Worm (Caenorhabditis elegans): ENCODE results near the gene Y71H2AM.29.

The Y71H2AM.29 gene

DNA sequence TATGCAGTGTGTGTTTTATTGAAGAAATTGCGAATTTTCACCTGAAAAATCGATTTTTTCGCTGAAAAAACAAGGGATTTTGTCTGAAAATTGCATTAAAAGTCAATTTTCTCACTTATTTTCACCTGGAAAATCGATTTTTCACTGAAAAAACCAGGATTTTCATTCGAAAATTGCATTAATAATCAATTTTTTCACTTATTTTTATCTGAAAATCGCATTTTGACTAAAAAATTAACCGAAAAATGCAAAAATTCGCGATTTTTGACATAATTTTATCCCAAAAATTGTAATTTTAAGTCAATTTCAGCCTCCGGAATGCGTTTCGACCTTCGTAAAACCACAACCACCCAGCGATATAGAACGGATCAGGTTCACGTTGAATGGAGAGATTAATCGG is at the start of gene Y71H2AM.29:
Gene Y71H2AM.29 (plus strand): TSS at position 301 of the 400 bp plus-strand sequence.
- TF ChIP-seq ama-1 (optimal IDR thresholded peaks at IDR 0.05) (no peak), hnd-1 (tag; optimal IDR thresholded peaks at IDR 0.05) (no peak), B0310.2 (tag; optimal IDR thresholded peaks at IDR 0.05) (no peak), ceh-36 (tag; optimal IDR thresholded peaks at IDR 0.05) (no peak), F13C5.2 (tag; optimal IDR thresholded peaks at IDR 0.05) (no peak)

DNA sequence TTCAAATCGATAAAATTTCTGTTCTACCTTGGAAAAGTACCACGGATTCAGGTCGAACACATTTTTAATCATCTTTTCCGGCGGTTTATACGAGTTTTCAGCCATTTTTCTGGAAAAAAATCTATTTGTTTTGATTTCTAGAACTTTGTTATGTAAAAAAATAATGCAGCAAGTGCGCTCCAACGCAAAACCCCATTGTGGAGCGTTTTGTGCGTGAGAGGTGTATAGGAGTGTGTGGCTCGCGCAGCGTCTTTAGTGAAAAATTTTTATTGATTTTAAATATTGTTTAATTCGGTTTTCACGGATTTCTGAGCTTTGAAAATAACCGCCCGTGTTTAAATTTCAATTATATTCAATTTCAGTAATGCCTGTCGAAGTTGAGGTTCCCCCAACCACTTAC is 46.7 kb upstream of the Y71H2AM.29 start, which contains the start of gene Y71H2AM.20:
Gene Y71H2AM.20 (minus strand): TSS at position 109 of the 400 bp plus-strand sequence.
- TF ChIP-seq tra-4 (tag; optimal IDR thresholded peaks at IDR 0.05) (peak; percentile 5), hmg-4 (GFP tag; optimal IDR thresholded peaks at IDR 0.05) (peak; percentile 28), hnd-1 (tag; optimal IDR thresholded peaks at IDR 0.05) (no peak), flt-1 (GFP tag; IDR thresholded peaks at IDR 0.05) (0 out of 2 replicates have a peak, but pooled peaks have one; percentile 53), ets-7 (tag; optimal IDR thresholded peaks at IDR 0.05) (no peak), F13C5.2 (tag; optimal IDR thresholded peaks at IDR 0.05) (peak; percentile 87), aly-1 (tag; optimal IDR thresholded peaks at IDR 0.05) (no peak), ama-1 (optimal IDR thresholded peaks at IDR 0.05) (no peak), tbx-11 (GFP tag; IDR thresholded peaks at IDR 0.05) (0 out of 2 replicates have a peak, but pooled peaks have one; percentile 38), pes-1 (GFP tag; IDR thresholded peaks at IDR 0.05) (peak; percentile 73), tbx-37 (GFP tag; conservative IDR thresholded peaks at IDR 0.05) (peak; percentile 37; the same call in 1 of the 2 replicates), scrt-1 (GFP tag; IDR thresholded peaks at IDR 0.05) (0 out of 2 replicates have a peak, but pooled peaks have one; percentile 55), hmbx-1 (tag; optimal IDR thresholded peaks at IDR 0.05) (no peak), B0310.2 (tag; optimal IDR thresholded peaks at IDR 0.05) (peak; percentile 44), sea-1 (GFP tag; conservative IDR thresholded peaks at IDR 0.05) (peak; percentile 72), ceh-36 (tag; optimal IDR thresholded peaks at IDR 0.05) (peak; percentile 58), ceh-13 (GFP tag; optimal IDR thresholded peaks at IDR 0.05) (no peak)

DNA sequence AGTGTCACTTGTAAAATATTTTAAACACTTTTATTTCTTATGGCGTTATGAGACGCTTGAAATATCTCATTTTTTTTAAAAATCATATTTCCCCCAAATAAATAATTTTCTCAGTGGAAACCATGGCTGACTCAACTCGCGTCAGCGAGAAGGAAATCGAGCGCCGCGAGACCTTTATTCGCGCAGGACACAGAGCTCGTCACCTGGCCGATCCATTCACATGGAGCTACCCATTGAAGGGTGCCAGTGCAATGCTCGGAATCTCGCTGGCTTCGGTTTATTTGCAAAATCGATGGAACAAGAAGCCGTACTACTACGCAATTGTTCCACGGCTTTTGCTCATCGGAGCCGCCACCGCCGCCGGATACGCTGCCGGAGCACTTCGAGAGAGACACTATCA is 45.8 kb upstream of the Y71H2AM.29 start, which contains the start of gene nduc-2:
Gene nduc-2 (plus strand): TSS at position 113 of the 400 bp plus-strand sequence.
- TF ChIP-seq hmbx-1 (tag; optimal IDR thresholded peaks at IDR 0.05) (no peak), ama-1 (optimal IDR thresholded peaks at IDR 0.05) (no peak), aly-1 (tag; optimal IDR thresholded peaks at IDR 0.05) (no peak), ceh-36 (tag; optimal IDR thresholded peaks at IDR 0.05) (no peak), tra-4 (tag; optimal IDR thresholded peaks at IDR 0.05) (no peak)

- TF ChIP-seq sea-1 (GFP tag; conservative IDR thresholded peaks at IDR 0.05) = no peak
- TF ChIP-seq ets-7 (tag; optimal IDR thresholded peaks at IDR 0.05) = no peak
- TF ChIP-seq F13C5.2 (tag; optimal IDR thresholded peaks at IDR 0.05) = no peak
- no peak for TF ChIP-seq flt-1 (GFP tag; IDR thresholded peaks at IDR 0.05)
- TF ChIP-seq tbx-11 (GFP tag; IDR thresholded peaks at IDR 0.05) = no peak
- TF ChIP-seq scrt-1 (GFP tag; IDR thresholded peaks at IDR 0.05) = no peak
- TF ChIP-seq aly-1 (tag; optimal IDR thresholded peaks at IDR 0.05) = no peak
- TF ChIP-seq tra-4 (tag; optimal IDR thresholded peaks at IDR 0.05) = no peak
- no peak for TF ChIP-seq ceh-36 (tag; optimal IDR thresholded peaks at IDR 0.05)
- no peak for TF ChIP-seq hmg-4 (GFP tag; optimal IDR thresholded peaks at IDR 0.05)
- no peak for TF ChIP-seq ama-1 (optimal IDR thresholded peaks at IDR 0.05)
- TF ChIP-seq hmbx-1 (tag; optimal IDR thresholded peaks at IDR 0.05) = no peak
- TF ChIP-seq B0310.2 (tag; optimal IDR thresholded peaks at IDR 0.05) = no peak
- TF ChIP-seq tbx-37 (GFP tag; conservative IDR thresholded peaks at IDR 0.05) = no peak
- no peak for TF ChIP-seq hnd-1 (tag; optimal IDR thresholded peaks at IDR 0.05)
Observed at ce11 chrIII:2787979-2788491, 44.5 kb upstream of the Y71H2AM.29 start, which contains the start of gene tbcc-1. TSS of gene tbcc-1 (plus strand) at chrIII:2788441.

ce11 chrIII:2794057-2794456 is 38.5 kb upstream of the Y71H2AM.29 start:
- TF ChIP-seq sea-1 (GFP tag; conservative IDR thresholded peaks at IDR 0.05) (no peak), ceh-36 (tag; optimal IDR thresholded peaks at IDR 0.05) (no peak), hmbx-1 (tag; optimal IDR thresholded peaks at IDR 0.05) (no peak), ets-7 (tag; optimal IDR thresholded peaks at IDR 0.05) (no peak), scrt-1 (GFP tag; IDR thresholded peaks at IDR 0.05) (no peak), tbx-11 (GFP tag; IDR thresholded peaks at IDR 0.05) (no peak), F13C5.2 (tag; optimal IDR thresholded peaks at IDR 0.05) (no peak), hmg-4 (GFP tag; optimal IDR thresholded peaks at IDR 0.05) (no peak), hnd-1 (tag; optimal IDR thresholded peaks at IDR 0.05) (no peak), flt-1 (GFP tag; IDR thresholded peaks at IDR 0.05) (no peak), aly-1 (tag; optimal IDR thresholded peaks at IDR 0.05) (no peak), tra-4 (tag; optimal IDR thresholded peaks at IDR 0.05) (no peak), B0310.2 (tag; optimal IDR thresholded peaks at IDR 0.05) (no peak), pes-1 (GFP tag; IDR thresholded peaks at IDR 0.05) (no peak), ama-1 (optimal IDR thresholded peaks at IDR 0.05) (no peak), tbx-37 (GFP tag; conservative IDR thresholded peaks at IDR 0.05) (no peak), ceh-13 (GFP tag; optimal IDR thresholded peaks at IDR 0.05) (no peak)

- TF ChIP-seq tbx-37 (GFP tag; conservative IDR thresholded peaks at IDR 0.05) = no peak
- TF ChIP-seq hmg-4 (GFP tag; optimal IDR thresholded peaks at IDR 0.05) = no peak
- TF ChIP-seq ceh-13 (GFP tag; optimal IDR thresholded peaks at IDR 0.05) = no peak
- TF ChIP-seq hmbx-1 (tag; optimal IDR thresholded peaks at IDR 0.05) = no peak
- TF ChIP-seq flt-1 (GFP tag; IDR thresholded peaks at IDR 0.05) = no peak
- no peak for TF ChIP-seq sea-1 (GFP tag; conservative IDR thresholded peaks at IDR 0.05)
- TF ChIP-seq aly-1 (tag; optimal IDR thresholded peaks at IDR 0.05) = no peak
- TF ChIP-seq hnd-1 (tag; optimal IDR thresholded peaks at IDR 0.05) = no peak
- no peak for TF ChIP-seq F13C5.2 (tag; optimal IDR thresholded peaks at IDR 0.05)
- TF ChIP-seq tra-4 (tag; optimal IDR thresholded peaks at IDR 0.05) = no peak
- TF ChIP-seq pes-1 (GFP tag; IDR thresholded peaks at IDR 0.05) = no peak
- no peak for TF ChIP-seq ama-1 (optimal IDR thresholded peaks at IDR 0.05)
- TF ChIP-seq ceh-36 (tag; optimal IDR thresholded peaks at IDR 0.05) = no peak
- TF ChIP-seq ets-7 (tag; optimal IDR thresholded peaks at IDR 0.05) = no peak
- TF ChIP-seq tbx-11 (GFP tag; IDR thresholded peaks at IDR 0.05) = no peak
- no peak for TF ChIP-seq B0310.2 (tag; optimal IDR thresholded peaks at IDR 0.05)
- TF ChIP-seq scrt-1 (GFP tag; IDR thresholded peaks at IDR 0.05) = no peak
Observed at ce11 chrIII:2795442-2796023, 37.0 kb upstream of the Y71H2AM.29 start.

- TF ChIP-seq ets-7 (tag; optimal IDR thresholded peaks at IDR 0.05) (no peak), tra-4 (tag; optimal IDR thresholded peaks at IDR 0.05) (no peak), sea-1 (GFP tag; conservative IDR thresholded peaks at IDR 0.05) (no peak), hnd-1 (tag; optimal IDR thresholded peaks at IDR 0.05) (no peak), flt-1 (GFP tag; IDR thresholded peaks at IDR 0.05) (no peak), ama-1 (optimal IDR thresholded peaks at IDR 0.05) (no peak), tbx-11 (GFP tag; IDR thresholded peaks at IDR 0.05) (no peak)
Observed at ce11 chrIII:2800743-2801142, 31.8 kb upstream of the Y71H2AM.29 start.

Measured in whole organism, early embryonic.